Fruit fly (Drosophila melanogaster): ENCODE results near the gene CG1789.

CG1789 gene

dm6 chrX:8731464-8731863 is 11.1 kb downstream of the CG1789 start (continued):
- peak; percentile 13 for TF ChIP-seq lab (GFP tag; optimal IDR thresholded peaks at IDR 0.05)
- no peak for TF ChIP-seq ash1 (GFP tag; optimal IDR thresholded peaks at IDR 0.05)
- no peak for TF ChIP-seq Lpt (GFP tag; optimal IDR thresholded peaks at IDR 0.05)
- no peak for TF ChIP-seq CG16863 (GFP tag; optimal IDR thresholded peaks at IDR 0.05)
- no peak for TF ChIP-seq HmgD (GFP tag; optimal IDR thresholded peaks at IDR 0.05)
- TF ChIP-seq CG9727 (GFP tag; optimal IDR thresholded peaks at IDR 0.05): peak; percentile 22
- no peak for TF ChIP-seq Hey (tag; optimal IDR thresholded peaks at IDR 0.05)
- TF ChIP-seq Ptx1 (GFP tag; IDR thresholded peaks at IDR 0.05): 0 out of 2 replicates have a peak, but pooled peaks have one; percentile 16
- TF ChIP-seq Hr51 (GFP tag; optimal IDR thresholded peaks at IDR 0.05): peak in 1 of 2 experiments; percentile 24
- peak; percentile 0 for TF ChIP-seq Sox102F (GFP tag; optimal IDR thresholded peaks at IDR 0.05)
- no peak for TF ChIP-seq CG18599 (GFP tag; optimal IDR thresholded peaks at IDR 0.05)
- peak; percentile 1 for TF ChIP-seq CG1602 (GFP tag; optimal IDR thresholded peaks at IDR 0.05)
- peak; percentile 36 for TF ChIP-seq CG2712 (tag; optimal IDR thresholded peaks at IDR 0.05)
- TF ChIP-seq kah (GFP tag; optimal IDR thresholded peaks at IDR 0.05): no peak
- no peak for TF ChIP-seq CG7271 (tag; optimal IDR thresholded peaks at IDR 0.05)
- TF ChIP-seq eve (GFP tag; optimal IDR thresholded peaks at IDR 0.05): peak in 1 of 2 experiments; percentile 17
- peak; percentile 57 for TF ChIP-seq gem (tag; optimal IDR thresholded peaks at IDR 0.05)
- no peak for TF ChIP-seq CG17361 (GFP tag; IDR thresholded peaks at IDR 0.05)
- peak; percentile 17 for TF ChIP-seq Oli (tag; optimal IDR thresholded peaks at IDR 0.05)
- peak; percentile 4 for TF ChIP-seq CG8388 (GFP tag; optimal IDR thresholded peaks at IDR 0.05)
- TF ChIP-seq row (GFP tag; IDR thresholded peaks at IDR 0.05): 0 out of 3 replicates have a peak, but pooled peaks have one; percentile 21
- no peak for TF ChIP-seq shn (GFP tag; optimal IDR thresholded peaks at IDR 0.05)
- no peak for TF ChIP-seq abd-A (tag; optimal IDR thresholded peaks at IDR 0.05)
- TF ChIP-seq CkIIα-i1 (GFP tag; IDR thresholded peaks at IDR 0.05): no peak
- no peak for TF ChIP-seq CG10209 (GFP tag; optimal IDR thresholded peaks at IDR 0.05)
- peak; percentile 30 for TF ChIP-seq CG10979 (tag; optimal IDR thresholded peaks at IDR 0.05)
- TF ChIP-seq H15 (GFP tag; IDR thresholded peaks at IDR 0.05): no peak
- TF ChIP-seq CG18764 (GFP tag; optimal IDR thresholded peaks at IDR 0.05): no peak
- TF ChIP-seq CG8944 (GFP tag; optimal IDR thresholded peaks at IDR 0.05): no peak
- TF ChIP-seq esg (GFP tag; conservative IDR thresholded peaks at IDR 0.05): no peak
- peak; percentile 37 for TF ChIP-seq CG2678 (tag; optimal IDR thresholded peaks at IDR 0.05)
- peak; percentile 22 for TF ChIP-seq unpg (GFP tag; optimal IDR thresholded peaks at IDR 0.05)
- no peak for TF ChIP-seq CG6254 (GFP tag; optimal IDR thresholded peaks at IDR 0.05)
- no peak for TF ChIP-seq MESR4 (GFP tag; optimal IDR thresholded peaks at IDR 0.05)
- peak; percentile 3 for TF ChIP-seq grau (tag; optimal IDR thresholded peaks at IDR 0.05)
- peak; percentile 20 for TF ChIP-seq dmrt11E (tag; optimal IDR thresholded peaks at IDR 0.05)
- peak; percentile 18 for TF ChIP-seq phol (tag; optimal IDR thresholded peaks at IDR 0.05)
- no peak for TF ChIP-seq CG6654 (GFP tag; optimal IDR thresholded peaks at IDR 0.05)
- TF ChIP-seq so (GFP tag; IDR thresholded peaks at IDR 0.05): 0 out of 3 replicates have a peak, but pooled peaks have one; percentile 26
- TF ChIP-seq Xrp1 (GFP tag; IDR thresholded peaks at IDR 0.05): peak; percentile 35; the same call in 1 of the 2 replicates
- TF ChIP-seq prd (optimal IDR thresholded peaks at IDR 0.05): no peak
- peak; percentile 38; the same call in 1 of the 3 replicates for TF ChIP-seq prd (GFP tag; IDR thresholded peaks at IDR 0.05)
- TF ChIP-seq caup (GFP tag; optimal IDR thresholded peaks at IDR 0.05; ENCODE audit: severe bottlenecking): no peak
- no peak for TF ChIP-seq Camta (GFP tag; optimal IDR thresholded peaks at IDR 0.05)
- 0 out of 2 replicates have a peak, but pooled peaks have one; percentile 25 for TF ChIP-seq CG31441 (GFP tag; IDR thresholded peaks at IDR 0.05)

Data from whole organism, embryonic.